Fruit fly (Drosophila melanogaster) whole organism, embryonic: ENCODE measurements around the gene Snx3.

ENCODE experiments used
- Aef1 ChIP-seq: fragments of 200-800 bp; sonication (Bioruptor generic); IDR thresholded peaks from 3 replicates; pipeline ENCODE4 v1.3.6; 2022; ENCODE audit warnings: missing biosample characterization, missing genetic modification characterization
- C15 ChIP-seq: fragments of 200-800 bp; sonication (Bioruptor generic); IDR thresholded peaks from 3 replicates; pipeline ENCODE4 v1.3.6; 2022; ENCODE audit warnings: missing biosample characterization, missing genetic modification characterization
- CG11247 ChIP-seq: fragments of 200-800 bp; sonication (Bioruptor generic); IDR thresholded peaks from 2 replicates; pipeline ENCODE4 v1.3.6; 2022; ENCODE audit warnings: missing biosample characterization, missing genetic modification characterization
- CG11723 ChIP-seq: fragments of 200-800 bp; sonication (Bioruptor generic); optimal IDR thresholded peaks from 2 replicates; lab custom pipeline; 2017; ENCODE audit warnings: missing biosample characterization, mild to moderate bottlenecking, missing genetic modification characterization
- CG12391 ChIP-seq: fragments of 200-800 bp; sonication (Bioruptor generic); optimal IDR thresholded peaks from 3 replicates; lab custom pipeline; 2018; ENCODE audit warnings: missing biosample characterization, mild to moderate bottlenecking, missing genetic modification characterization, moderate library complexity
- CG16779 ChIP-seq: fragments of 200-800 bp; sonication (Bioruptor generic); IDR thresholded peaks from 2 replicates; pipeline ENCODE4 v1.3.6; 2022; ENCODE audit warnings: missing biosample characterization, missing genetic modification characterization
- CG18011 ChIP-seq: fragments of 200-800 bp; sonication (Bioruptor generic); optimal IDR thresholded peaks from 2 replicates; lab custom pipeline; 2017; ENCODE audit warnings: missing biosample characterization, missing genetic modification characterization, mild to moderate bottlenecking, moderate library complexity, missing genotype
- CG18476 ChIP-seq: fragments of 200-800 bp; sonication (Bioruptor generic); optimal IDR thresholded peaks from 2 replicates; lab custom pipeline; 2016; ENCODE audit warnings: missing biosample characterization, mild to moderate bottlenecking, missing genetic modification characterization
- CG2199 ChIP-seq: fragments of 200-800 bp; sonication (Bioruptor generic); IDR thresholded peaks from 3 replicates; pipeline ENCODE4 v1.3.6; 2022; ENCODE audit warnings: missing biosample characterization, missing genetic modification characterization
- CG30403 ChIP-seq: fragments of 200-800 bp; sonication (Bioruptor generic); optimal IDR thresholded peaks from 3 replicates; lab custom pipeline; 2016; ENCODE audit warnings: missing biosample characterization, missing genetic modification characterization
- CG3163 ChIP-seq: fragments of 200-800 bp; sonication (Bioruptor generic); optimal IDR thresholded peaks from 3 replicates; lab custom pipeline; 2016; ENCODE audit warnings: missing biosample characterization, missing genetic modification characterization
- CG3407 ChIP-seq: fragments of 200-800 bp; sonication (Bioruptor generic); optimal IDR thresholded peaks from 2 replicates; lab custom pipeline; 2018; ENCODE audit warnings: missing biosample characterization, mild to moderate bottlenecking, missing genetic modification characterization
- CG4360 ChIP-seq: fragments of 200-800 bp; sonication (Bioruptor generic); IDR thresholded peaks from 2 replicates; pipeline ENCODE4 v1.3.6; 2022; ENCODE audit warnings: missing biosample characterization, missing genetic modification characterization
- CG4730 ChIP-seq: fragments of 200-800 bp; sonication (Bioruptor generic); IDR thresholded peaks from 2 replicates; pipeline ENCODE4 v1.3.6; 2022; ENCODE audit warnings: missing biosample characterization, missing genetic modification characterization
- CG6683 ChIP-seq: fragments of 200-800 bp; sonication (Bioruptor generic); optimal IDR thresholded peaks from 2 replicates; lab custom pipeline; 2017; ENCODE audit warnings: missing biosample characterization, mild to moderate bottlenecking, missing genetic modification characterization, missing genetic modification reagents
- CG7372 ChIP-seq: fragments of 200-800 bp; sonication (Bioruptor generic); IDR thresholded peaks from 2 replicates; pipeline ENCODE4 v1.3.6; 2022; ENCODE audit warnings: missing biosample characterization, missing genetic modification characterization
- CG7963 ChIP-seq: fragments of 200-800 bp; sonication (Bioruptor generic); IDR thresholded peaks from 3 replicates; pipeline ENCODE4 v1.3.6; 2022; ENCODE audit warnings: missing biosample characterization, missing genetic modification characterization; ENCODE audit not compliant: partially characterized antibody
- CG9437 ChIP-seq: fragments of 200-800 bp; sonication (Bioruptor generic); optimal IDR thresholded peaks from 2 replicates; lab custom pipeline; 2018; ENCODE audit warnings: missing biosample characterization, mild to moderate bottlenecking, missing genetic modification characterization
- CG9932 ChIP-seq: fragments of 200-800 bp; sonication (Bioruptor generic); IDR thresholded peaks from 2 replicates; pipeline ENCODE4 v1.3.6; 2022; ENCODE audit warnings: missing biosample characterization, missing genetic modification characterization
- Dek ChIP-seq: fragments of 200-800 bp; sonication (Bioruptor generic); optimal IDR thresholded peaks from 3 replicates; lab custom pipeline; 2019; ENCODE audit warnings: missing biosample characterization, mild to moderate bottlenecking, missing genetic modification characterization, moderate library complexity
- Dll ChIP-seq: fragments of 200-800 bp; sonication (Bioruptor generic); IDR thresholded peaks from 4 replicates; pipeline ENCODE4 v1.3.6; 2022; ENCODE audit warnings: missing biosample characterization, missing genetic modification characterization; ENCODE audit not compliant: partially characterized antibody
- Gsc ChIP-seq: fragments of 200-800 bp; sonication (Bioruptor generic); IDR thresholded peaks from 2 replicates; pipeline ENCODE4 v1.3.6; 2022; ENCODE audit warnings: missing biosample characterization, missing genetic modification characterization
- HmgZ ChIP-seq: fragments of 200-800 bp; sonication (Bioruptor generic); optimal IDR thresholded peaks from 2 replicates; lab custom pipeline; 2018; ENCODE audit warnings: missing biosample characterization, mild to moderate bottlenecking, missing genetic modification characterization
- Lhr ChIP-seq: fragments of 200-800 bp; sonication (Bioruptor generic); optimal IDR thresholded peaks from 3 replicates; lab custom pipeline; 2017; ENCODE audit warnings: mild to moderate bottlenecking, missing biosample characterization, missing genetic modification reagents, missing genetic modification characterization
- MESR4 ChIP-seq: fragments of 200-800 bp; sonication (Bioruptor generic); optimal IDR thresholded peaks from 2 replicates; lab custom pipeline; 2018; ENCODE audit warnings: missing biosample characterization, mild to moderate bottlenecking, missing genetic modification characterization, moderate library complexity
- Med ChIP-seq: fragments of 200-800 bp; sonication (Bioruptor generic); peaks from one replicate; lab custom pipeline; 2016; ENCODE audit warnings: missing biosample characterization, missing genetic modification characterization, mild to moderate bottlenecking, inconsistent platforms, moderate library complexity
- Mrtf ChIP-seq: fragments of 200-800 bp; sonication (Bioruptor generic); IDR thresholded peaks from 3 replicates; pipeline ENCODE4 v1.3.6; 2022; ENCODE audit warnings: missing biosample characterization, missing genetic modification characterization
- Neu2 ChIP-seq: fragments of 200-800 bp; sonication (Bioruptor generic); optimal IDR thresholded peaks from 3 replicates; lab custom pipeline; 2016; ENCODE audit warnings: missing biosample characterization, missing genetic modification characterization, borderline replicate concordance
- Oaz ChIP-seq: fragments of 200-800 bp; sonication (Bioruptor generic); IDR thresholded peaks from 2 replicates; pipeline ENCODE4 v1.3.6; 2022; ENCODE audit warnings: missing biosample characterization, missing genetic modification characterization
- Rx ChIP-seq: fragments of 200-800 bp; sonication (Bioruptor generic); IDR thresholded peaks from 2 replicates; pipeline ENCODE4 v1.3.6; 2022; ENCODE audit warnings: missing biosample characterization, missing genetic modification characterization
- Ssrp ChIP-seq: fragments of 200-800 bp; sonication (Bioruptor generic); optimal IDR thresholded peaks from 2 replicates; lab custom pipeline; 2018; ENCODE audit warnings: missing biosample characterization, mild to moderate bottlenecking, missing genetic modification characterization, moderate library complexity
- crol ChIP-seq: fragments of 200-800 bp; sonication (Bioruptor generic); IDR thresholded peaks from 2 replicates; pipeline ENCODE4 v1.3.6; 2022; ENCODE audit warnings: missing biosample characterization, missing genetic modification characterization
- dm ChIP-seq: fragments of 200-800 bp; sonication (Bioruptor generic); optimal IDR thresholded peaks from 3 replicates; lab custom pipeline; 2016; ENCODE audit warnings: missing biosample characterization, missing genetic modification characterization
- fru ChIP-seq: fragments of >200 bp; optimal IDR thresholded peaks from 2 replicates; lab custom pipeline; 2017
- grn ChIP-seq: fragments of 200-800 bp; sonication (Bioruptor generic); optimal IDR thresholded peaks from 3 replicates; lab custom pipeline; 2017; ENCODE audit warnings: missing biosample characterization, missing genetic modification characterization
- ind ChIP-seq: fragments of 200-800 bp; sonication (Bioruptor generic); optimal IDR thresholded peaks from 3 replicates; lab custom pipeline; 2016; ENCODE audit warnings: missing biosample characterization, missing genetic modification characterization
- luna ChIP-seq: fragments of 200-800 bp; sonication (Bioruptor generic); optimal IDR thresholded peaks from 2 replicates; lab custom pipeline; 2016; ENCODE audit warnings: missing biosample characterization, missing genetic modification characterization
- maf-S ChIP-seq: fragments of 200-800 bp; sonication (Bioruptor generic); optimal IDR thresholded peaks from 2 replicates; lab custom pipeline; 2016; ENCODE audit warnings: missing biosample characterization, missing genetic modification characterization
- mld ChIP-seq: fragments of 200-800 bp; sonication (Bioruptor generic); IDR thresholded peaks from 3 replicates; pipeline ENCODE4 v1.3.6; 2022; ENCODE audit warnings: missing biosample characterization, missing genetic modification characterization; ENCODE audit not compliant: partially characterized antibody
- nerfin-1 ChIP-seq: fragments of 200-800 bp; sonication (Bioruptor generic); optimal IDR thresholded peaks from 3 replicates; lab custom pipeline; 2019; ENCODE audit warnings: missing biosample characterization, mild to moderate bottlenecking, missing genetic modification characterization, moderate library complexity
- pros ChIP-seq: fragments of 200-800 bp; sonication (Bioruptor generic); optimal IDR thresholded peaks from 3 replicates; lab custom pipeline; 2019; ENCODE audit warnings: missing biosample characterization, mild to moderate bottlenecking, missing genetic modification characterization, moderate library complexity
- pum ChIP-seq: fragments of 200-800 bp; sonication (Bioruptor generic); optimal IDR thresholded peaks from 2 replicates; lab custom pipeline; 2016; ENCODE audit warnings: missing biosample characterization, missing genetic modification characterization
- sc ChIP-seq, 3 experiments: fragments of >200 bp in 2 of 3; fragments of 200-800 bp in 1 of 3; sonication (Bioruptor generic) in 1 of 3; optimal IDR thresholded peaks; 2 replicates in 2 of 3; 3 replicates in 1 of 3; lab custom pipeline; 2017; ENCODE audit warnings: mild to moderate bottlenecking in 1 of 3, missing biosample characterization in 1 of 3, missing genetic modification characterization in 1 of 3, missing genetic modification reagents in 1 of 3
- sisA ChIP-seq: fragments of 200-800 bp; sonication (Bioruptor generic); IDR thresholded peaks from 2 replicates; pipeline ENCODE4 v1.3.6; 2022; ENCODE audit warnings: missing biosample characterization, missing genetic modification characterization

The Snx3 gene

dm6 chr3R:12653511-12654252 is 25.9 kb downstream of the Snx3 start (continued):
- peak; percentile 84 for TF ChIP-seq CG9437 (GFP tag; lab: Kevin White, UChicago)
- TF ChIP-seq dm, result peak; percentile 77
- TF ChIP-seq MESR4 (GFP tag; lab: Kevin White, UChicago), result no peak
- TF ChIP-seq HmgZ (tag; lab: Kevin White, UChicago), result peak; percentile 64
- TF ChIP-seq CG18011, result peak; percentile 60
- peak; percentile 77 for TF ChIP-seq CG12391 (tag; lab: Kevin White, UChicago)
- TF ChIP-seq CG9932 (GFP tag; lab: Robert Waterston, UW), result peak; percentile 76
- TF ChIP-seq mld, result no peak
- no peak for TF ChIP-seq Neu2 (GFP tag; lab: Kevin White, UChicago)
- peak; percentile 73 for TF ChIP-seq CG4730 (GFP tag; lab: Robert Waterston, UW)
- TF ChIP-seq Med, result peak; percentile 97
- TF ChIP-seq CG18476 (GFP tag; lab: Kevin White, UChicago), result peak; percentile 32
- peak; percentile 81 for TF ChIP-seq pum
- no peak for TF ChIP-seq crol (GFP tag; lab: Robert Waterston, UW)
- peak; percentile 87 for TF ChIP-seq Ssrp (tag; lab: Kevin White, UChicago)
- TF ChIP-seq maf-S, result peak; percentile 73
- no peak for TF ChIP-seq sc (optimal IDR thresholded peaks at IDR 0.05; lab: Kevin White, UChicago)
- TF ChIP-seq sc (GFP tag; optimal IDR thresholded peaks at IDR 0.05; lab: Kevin White, UChicago), result peak; percentile 64
- peak; percentile 87 for TF ChIP-seq Aef1 (GFP tag; lab: Robert Waterston, UW)
- TF ChIP-seq Oaz (GFP tag; lab: Robert Waterston, UW), result peak; percentile 72
- no peak for TF ChIP-seq Dll (GFP tag; lab: Robert Waterston, UW)
- TF ChIP-seq pros (GFP tag; lab: Kevin White, UChicago), result no peak
- TF ChIP-seq grn (GFP tag; lab: Kevin White, UChicago), result no peak
- TF ChIP-seq CG30403, result peak; percentile 84
- no peak for TF ChIP-seq fru (lab: Kevin White, UChicago)
- TF ChIP-seq CG11723 (GFP tag; lab: Kevin White, UChicago), result peak; percentile 85
- no peak for TF ChIP-seq CG2199 (GFP tag; lab: Robert Waterston, UW)
- peak; percentile 79 for TF ChIP-seq Rx (GFP tag; lab: Robert Waterston, UW)
- peak; percentile 84 for TF ChIP-seq CG7372 (GFP tag; lab: Robert Waterston, UW)
- peak; percentile 74 for TF ChIP-seq Mrtf (GFP tag; lab: Robert Waterston, UW)
- TF ChIP-seq CG11247 (GFP tag; lab: Robert Waterston, UW), result peak; percentile 67
- no peak for TF ChIP-seq C15 (GFP tag; lab: Robert Waterston, UW)
- TF ChIP-seq sisA (GFP tag; lab: Robert Waterston, UW), result peak; percentile 91
- TF ChIP-seq CG6683 (GFP tag; lab: Kevin White, UChicago), result no peak
- TF ChIP-seq luna (GFP tag; lab: Kevin White, UChicago), result peak; percentile 47
- no peak for TF ChIP-seq CG16779 (GFP tag; lab: Robert Waterston, UW)
- no peak for TF ChIP-seq CG7963 (GFP tag; lab: Robert Waterston, UW)
- peak; percentile 75 for TF ChIP-seq nerfin-1 (tag; lab: Kevin White, UChicago)
- TF ChIP-seq CG4360 (GFP tag; lab: Robert Waterston, UW), result no peak
- peak; percentile 78 for TF ChIP-seq Gsc (GFP tag; lab: Robert Waterston, UW)
- TF ChIP-seq CG3163 (GFP tag; lab: Kevin White, UChicago), result peak; percentile 61
- peak; percentile 33 for TF ChIP-seq Lhr (GFP tag; lab: Kevin White, UChicago)
- TF ChIP-seq CG3407 (GFP tag; lab: Kevin White, UChicago), result peak; percentile 72
- peak; percentile 88 for TF ChIP-seq ind (GFP tag; lab: Kevin White, UChicago)
- TF ChIP-seq Dek, result peak; percentile 65
